Fruit fly (Drosophila melanogaster) whole organism, embryonic: ENCODE measurements around the gene Eig71Eg.

Source experiments
- CG11093 ChIP-seq: fragments of 200-800 bp; sonication (Bioruptor generic); IDR thresholded peaks from 3 replicates; pipeline ENCODE4 v1.3.6; 2022; ENCODE audit warnings: missing biosample characterization, missing genetic modification characterization
- CG5245 ChIP-seq: fragments of 200-800 bp; sonication (Bioruptor generic); optimal IDR thresholded peaks from 3 replicates; lab custom pipeline; 2016; ENCODE audit warnings: missing biosample characterization, missing genetic modification characterization
- CG8388 ChIP-seq: fragments of 200-800 bp; sonication (Bioruptor generic); optimal IDR thresholded peaks from 2 replicates; lab custom pipeline; 2019; ENCODE audit warnings: missing biosample characterization, mild to moderate bottlenecking, missing genetic modification characterization, moderate library complexity
- ERR ChIP-seq: fragments of 200-800 bp; sonication (Bioruptor generic); optimal IDR thresholded peaks from 2 replicates; lab custom pipeline; 2016; ENCODE audit warnings: missing biosample characterization, missing genetic modification characterization
- Gsc ChIP-seq: fragments of 200-800 bp; sonication (Bioruptor generic); IDR thresholded peaks from 2 replicates; pipeline ENCODE4 v1.3.6; 2022; ENCODE audit warnings: missing biosample characterization, missing genetic modification characterization
- Mrtf ChIP-seq: fragments of 200-800 bp; sonication (Bioruptor generic); IDR thresholded peaks from 3 replicates; pipeline ENCODE4 v1.3.6; 2022; ENCODE audit warnings: missing biosample characterization, missing genetic modification characterization
- Usf ChIP-seq: fragments of 200-800 bp; sonication (Bioruptor generic); optimal IDR thresholded peaks from 2 replicates; lab custom pipeline; 2017; ENCODE audit warnings: missing genotype, missing biosample characterization, missing genetic modification characterization
- hbn ChIP-seq: fragments of 200-800 bp; sonication (Bioruptor generic); IDR thresholded peaks from 2 replicates; pipeline ENCODE4 v1.3.6; 2022; ENCODE audit warnings: missing biosample characterization, missing genetic modification characterization; ENCODE audit not compliant: partially characterized antibody
- lola ChIP-seq, 3 experiments: fragments of >200 bp in 2 of 3; fragments of 200-800 bp in 1 of 3; sonication (Bioruptor generic) in 1 of 3; optimal IDR thresholded peaks; 2 replicates each; lab custom pipeline; 2017 to 2019; ENCODE audit warnings: missing biosample characterization in 3 of 3, missing genetic modification characterization in 3 of 3, mild to moderate bottlenecking in 1 of 3, moderate library complexity in 1 of 3
- org-1 ChIP-seq: fragments of 200-800 bp; sonication (Bioruptor generic); optimal IDR thresholded peaks from 2 replicates; lab custom pipeline; 2017; ENCODE audit warnings: missing biosample characterization, missing genetic modification characterization
- pan ChIP-seq, 4 experiments: fragments of >200 bp in 3 of 4; fragments of 200-800 bp in 1 of 4; sonication (Bioruptor generic) in 1 of 4; optimal IDR thresholded peaks in 3 of 4; IDR thresholded peaks in 1 of 4; 2 replicates each; pipeline versions ENCODE4 v1.3.6 to Lab custom; 2017 to 2022; ENCODE audit warnings: missing biosample characterization in 2 of 4, missing genetic modification characterization in 2 of 4, mixed read lengths in 1 of 4
- slou ChIP-seq: fragments of 200-800 bp; sonication (Bioruptor generic); optimal IDR thresholded peaks from 3 replicates; lab custom pipeline; 2016; ENCODE audit warnings: missing biosample characterization, missing genetic modification characterization
- zfh2 ChIP-seq: fragments of 200-800 bp; sonication (Bioruptor generic); optimal IDR thresholded peaks from 2 replicates; lab custom pipeline; 2016; ENCODE audit warnings: missing biosample characterization, missing genetic modification characterization

DNA sequence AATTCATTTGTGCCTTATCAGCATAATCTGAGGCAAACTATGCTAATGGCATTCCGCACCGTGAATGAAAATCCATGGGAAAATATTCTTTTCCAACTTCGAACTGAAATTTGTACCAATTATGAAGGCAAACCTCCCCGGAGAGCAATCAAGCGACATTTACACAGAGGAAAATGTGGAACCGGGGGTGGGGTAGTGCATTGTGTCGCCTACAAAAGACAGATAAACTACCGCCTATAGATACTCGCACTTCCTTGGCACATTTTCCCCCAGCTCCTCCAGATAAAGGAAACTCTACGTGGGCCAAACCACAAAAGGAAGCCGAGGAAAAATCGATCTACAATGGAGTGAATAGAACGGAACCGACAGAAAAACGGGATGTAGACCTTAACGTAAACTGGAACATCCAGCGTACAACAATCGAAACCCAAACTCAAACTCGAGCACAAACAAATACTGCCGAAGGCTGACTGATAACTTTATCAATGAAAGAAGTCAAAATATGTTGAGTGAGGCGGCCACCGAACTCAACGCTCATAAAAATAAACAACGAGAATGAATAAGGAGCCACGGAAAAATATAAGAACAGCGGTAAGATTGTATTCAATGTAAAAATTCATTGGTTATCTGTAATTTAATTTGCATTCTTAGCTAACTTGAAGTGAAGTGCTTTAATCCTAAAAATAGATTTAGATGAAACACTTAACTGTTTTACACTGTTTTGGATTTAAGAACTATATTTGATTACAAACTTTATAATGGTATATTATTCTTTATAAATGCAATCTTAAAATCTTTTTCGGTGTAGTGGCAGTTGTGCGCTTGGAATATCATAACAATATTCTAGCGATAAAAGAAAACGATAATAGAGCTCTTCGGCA is 33.5 kb downstream of the Eig71Eg start:
- no peak for TF ChIP-seq CG5245 (GFP tag; lab: Kevin White, UChicago)
- no peak for TF ChIP-seq pan (optimal IDR thresholded peaks at IDR 0.05; lab: Kevin White, UChicago)
- no peak for TF ChIP-seq pan (GFP tag; optimal IDR thresholded peaks at IDR 0.05 in 1 of 2, IDR thresholded peaks at IDR 0.05 in 1 of 2)
- no peak for TF ChIP-seq ERR (GFP tag; lab: Kevin White, UChicago)
- TF ChIP-seq Gsc (GFP tag; lab: Robert Waterston, UW) = no peak
- TF ChIP-seq zfh2 (GFP tag; lab: Kevin White, UChicago) = no peak
- peak; percentile 59 for TF ChIP-seq CG8388 (GFP tag; lab: Kevin White, UChicago)
- TF ChIP-seq hbn (GFP tag; lab: Robert Waterston, UW) = no peak
- no peak for TF ChIP-seq Usf (GFP tag; lab: Kevin White, UChicago)
- peak; percentile 45; the same call in 1 of the 3 replicates for TF ChIP-seq Mrtf (GFP tag; lab: Robert Waterston, UW)
- peak in 1 of 3 experiments; percentile 35 for TF ChIP-seq lola (GFP tag; optimal IDR thresholded peaks at IDR 0.05; lab: Kevin White, UChicago)
- TF ChIP-seq org-1 (GFP tag; lab: Kevin White, UChicago) = peak; percentile 35
- no peak for TF ChIP-seq CG11093
- no peak for TF ChIP-seq slou (GFP tag; lab: Kevin White, UChicago)
